Fruit fly (Drosophila melanogaster): ENCODE data around the gene Ets65A.

DNA sequence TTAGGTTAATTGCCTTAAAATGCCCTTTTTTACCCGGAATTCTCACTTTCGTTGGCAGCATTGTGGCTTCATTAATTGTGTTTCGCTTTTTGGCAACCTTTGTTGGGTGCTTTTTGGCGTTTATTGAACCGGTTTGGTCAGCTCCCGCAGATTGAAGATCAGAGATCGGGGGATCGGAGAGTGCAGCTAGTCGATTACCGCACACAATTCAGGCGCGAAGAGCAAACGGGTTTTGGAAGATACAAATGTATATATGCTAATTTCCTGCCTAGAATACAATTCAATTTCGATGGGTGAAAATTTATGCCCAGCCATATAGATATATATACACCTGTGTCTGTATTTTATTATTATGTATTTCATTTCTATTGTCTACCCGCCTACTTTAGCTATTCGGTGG lies 44.1 kb downstream of the Ets65A start:
- TF ChIP-seq pan (optimal IDR thresholded peaks at IDR 0.05) (no peak), EcR (GFP tag; optimal IDR thresholded peaks at IDR 0.05) (no peak), Dll (optimal IDR thresholded peaks at IDR 0.05) (no peak)
